Worm (Caenorhabditis elegans): ENCODE results near the gene oac-32.

oac-32 gene

DNA sequence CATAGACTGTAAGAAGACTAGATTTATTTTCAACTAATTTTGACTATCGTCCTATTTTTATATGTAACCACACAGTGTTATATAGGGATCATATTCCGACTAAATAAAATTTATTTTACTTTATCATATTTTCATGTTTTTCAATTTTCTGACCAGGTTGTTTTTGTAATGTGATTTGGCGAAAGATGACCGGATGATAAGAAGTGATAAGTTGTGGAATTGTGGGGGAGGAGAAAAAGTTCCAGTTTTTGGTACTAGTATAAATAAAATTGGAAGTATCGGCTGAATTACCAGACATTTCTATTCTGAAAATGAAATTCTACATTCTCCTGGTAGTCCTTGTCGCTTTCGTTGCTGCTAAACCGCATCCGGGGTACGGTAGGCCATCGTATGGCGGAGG lies 39.8 kb upstream of the oac-32 start, which contains the start of gene F16B4.7:
Gene F16B4.7 (plus strand): TSS at position 301 of the 400 bp plus-strand sequence.
- no peak for TF ChIP-seq zip-8 (tag; optimal IDR thresholded peaks at IDR 0.05)
- TF ChIP-seq nhr-237 (tag; optimal IDR thresholded peaks at IDR 0.05) = no peak
- no peak for TF ChIP-seq ztf-11 (tag; optimal IDR thresholded peaks at IDR 0.05)
- no peak for TF ChIP-seq M03D4.4 (tag; optimal IDR thresholded peaks at IDR 0.05)
- TF ChIP-seq elt-1 (tag; optimal IDR thresholded peaks at IDR 0.05; ENCODE audit: borderline replicate concordance, insufficient read depth) = no peak
- no peak for TF ChIP-seq ces-1 (GFP tag; optimal IDR thresholded peaks at IDR 0.05)
- no peak for TF ChIP-seq tbx-8 (GFP tag; optimal IDR thresholded peaks at IDR 0.05)

- TF ChIP-seq ceh-39 (tag; optimal IDR thresholded peaks at IDR 0.05) (no peak), unc-39 (tag; optimal IDR thresholded peaks at IDR 0.05) (no peak), ztf-11 (tag; optimal IDR thresholded peaks at IDR 0.05) (no peak), cnd-1 (tag; optimal IDR thresholded peaks at IDR 0.05) (peak; percentile 18)
Observed at ce11 chrV:1583242-1583641, 37.7 kb upstream of the oac-32 start.

DNA sequence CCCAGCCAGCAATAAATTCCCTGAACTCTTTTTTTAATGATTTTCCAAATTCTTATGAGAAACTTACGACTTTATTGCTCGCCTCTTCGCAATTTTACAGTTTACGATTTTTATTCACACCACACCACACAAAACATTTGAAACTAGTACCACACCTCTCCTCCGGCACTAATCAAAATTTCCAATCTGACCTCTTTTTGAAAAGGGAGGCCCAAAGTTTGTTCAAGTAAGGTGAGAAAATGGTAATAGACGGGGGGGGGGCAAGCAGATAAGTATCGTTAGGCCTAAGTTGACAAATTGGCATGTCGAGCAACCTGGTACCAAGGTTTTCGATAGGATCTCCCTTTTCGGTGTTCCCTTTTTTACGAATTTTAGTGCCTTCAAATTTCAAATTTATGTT lies 34.2 kb upstream of the oac-32 start:
- TF ChIP-seq nhr-76 (tag; optimal IDR thresholded peaks at IDR 0.05) = no peak
- no peak for TF ChIP-seq nhr-28 (tag; optimal IDR thresholded peaks at IDR 0.05)
- TF ChIP-seq elt-3 (tag; optimal IDR thresholded peaks at IDR 0.05) = no peak
- TF ChIP-seq mab-5 (tag; optimal IDR thresholded peaks at IDR 0.05) = no peak
- no peak for TF ChIP-seq unc-62 (GFP tag; optimal IDR thresholded peaks at IDR 0.05)
- TF ChIP-seq nhr-2 (tag; optimal IDR thresholded peaks at IDR 0.05) = no peak
- TF ChIP-seq tbx-8 (GFP tag; optimal IDR thresholded peaks at IDR 0.05) = no peak
- no peak for TF ChIP-seq unc-120 (tag; optimal IDR thresholded peaks at IDR 0.05; ENCODE audit: poor library complexity, severe bottlenecking)
- no peak for TF ChIP-seq lsy-2 (tag; optimal IDR thresholded peaks at IDR 0.05)
- TF ChIP-seq sptf-1 (tag; optimal IDR thresholded peaks at IDR 0.05) = no peak
- no peak for TF ChIP-seq pha-4 (tag; optimal IDR thresholded peaks at IDR 0.05)
- no peak for TF ChIP-seq ztf-11 (tag; optimal IDR thresholded peaks at IDR 0.05)
- no peak for TF ChIP-seq drap-1 (GFP tag; optimal IDR thresholded peaks at IDR 0.05)
- no peak for TF ChIP-seq sem-2 (GFP tag; optimal IDR thresholded peaks at IDR 0.05)

- peak; percentile 23 for TF ChIP-seq M03D4.4 (tag; optimal IDR thresholded peaks at IDR 0.05)
- TF ChIP-seq nhr-76 (tag; optimal IDR thresholded peaks at IDR 0.05) = no peak
- no peak for TF ChIP-seq ceh-83 (GFP tag; optimal IDR thresholded peaks at IDR 0.05)
- no peak for TF ChIP-seq bed-3 (GFP tag; optimal IDR thresholded peaks at IDR 0.05)
- no peak for TF ChIP-seq lin-13 (tag; optimal IDR thresholded peaks at IDR 0.05)
- no peak for TF ChIP-seq ces-1 (GFP tag; optimal IDR thresholded peaks at IDR 0.05)
- TF ChIP-seq snpc-4 (tag; optimal IDR thresholded peaks at IDR 0.05) = no peak
- TF ChIP-seq tbx-8 (GFP tag; optimal IDR thresholded peaks at IDR 0.05) = no peak
- TF ChIP-seq mls-2 (tag; optimal IDR thresholded peaks at IDR 0.05) = no peak
- TF ChIP-seq pha-4 (tag; optimal IDR thresholded peaks at IDR 0.05) = no peak
- peak; percentile 87 for TF ChIP-seq zip-8 (tag; optimal IDR thresholded peaks at IDR 0.05)
- TF ChIP-seq drap-1 (GFP tag; optimal IDR thresholded peaks at IDR 0.05) = no peak
- TF ChIP-seq nhr-28 (tag; optimal IDR thresholded peaks at IDR 0.05) = no peak
- TF ChIP-seq cnd-1 (tag; optimal IDR thresholded peaks at IDR 0.05) = peak; percentile 26
- peak; percentile 34 for TF ChIP-seq ztf-11 (tag; optimal IDR thresholded peaks at IDR 0.05)
- TF ChIP-seq nhr-237 (tag; optimal IDR thresholded peaks at IDR 0.05) = no peak
- no peak for TF ChIP-seq blmp-1 (tag; optimal IDR thresholded peaks at IDR 0.05)
- no peak for TF ChIP-seq sem-2 (GFP tag; optimal IDR thresholded peaks at IDR 0.05)
- peak; percentile 65 for TF ChIP-seq ham-2 (GFP tag; optimal IDR thresholded peaks at IDR 0.05)
- no peak for TF ChIP-seq lsy-2 (tag; optimal IDR thresholded peaks at IDR 0.05)
- TF ChIP-seq flh-1 (GFP tag; optimal IDR thresholded peaks at IDR 0.05) = no peak
- TF ChIP-seq ceh-43 (GFP tag; optimal IDR thresholded peaks at IDR 0.05) = no peak
- TF ChIP-seq unc-62 (GFP tag; optimal IDR thresholded peaks at IDR 0.05) = no peak
- TF ChIP-seq nhr-12 (tag; optimal IDR thresholded peaks at IDR 0.05) = no peak
- no peak for TF ChIP-seq elt-3 (tag; optimal IDR thresholded peaks at IDR 0.05)
- TF ChIP-seq mep-1 (tag; optimal IDR thresholded peaks at IDR 0.05) = no peak
- peak; percentile 88 for TF ChIP-seq nhr-2 (tag; optimal IDR thresholded peaks at IDR 0.05)
- TF ChIP-seq lin-32 (GFP tag; optimal IDR thresholded peaks at IDR 0.05) = no peak
- TF ChIP-seq unc-120 (tag; optimal IDR thresholded peaks at IDR 0.05; ENCODE audit: poor library complexity, severe bottlenecking) = no peak
Observed at ce11 chrV:1578572-1579230, 33.1 kb upstream of the oac-32 start.
